Worm (Caenorhabditis elegans) whole organism, young adult: ENCODE measurements around the gene Y67A10A.2.
A peak's percentile ranks its signal among the peaks of the same experiment; 100 is the strongest.

ENCODE experiments used
- B0035.1 ChIP-seq: sonication (generic microtip); optimal IDR thresholded peaks from 2 replicates; lab custom pipeline; 2016; ENCODE audit warnings: missing genetic modification characterization, mild to moderate bottlenecking, missing compliant biosample characterization, missing genotype, missing genetic modification reagents
- C06A6.2 ChIP-seq: fragments of 200-800 bp; sonication (Bioruptor generic); conservative IDR thresholded peaks from 2 replicates; pipeline ENCODE4 v1.3.6; 2022; ENCODE audit warnings: missing genetic modification characterization, missing compliant biosample characterization
- F52B5.7 ChIP-seq: sonication (generic microtip); optimal IDR thresholded peaks from 2 replicates; lab custom pipeline; 2016; ENCODE audit warnings: mild to moderate bottlenecking, missing genetic modification characterization, missing compliant biosample characterization
- F55B11.4 ChIP-seq: sonication (generic microtip); optimal IDR thresholded peaks from 2 replicates; lab custom pipeline; 2016; ENCODE audit warnings: missing compliant biosample characterization, missing genetic modification characterization, borderline replicate concordance; ENCODE audit not compliant: insufficient read depth
- K12H6.12 ChIP-seq: fragments of 200-800 bp; sonication (Bioruptor generic); optimal IDR thresholded peaks from 2 replicates; lab custom pipeline; 2018; ENCODE audit warnings: mild to moderate bottlenecking, missing genetic modification characterization, missing compliant biosample characterization
- Y56A3A.18 ChIP-seq: fragments of 200-800 bp; sonication (Bioruptor generic); IDR thresholded peaks from 2 replicates; pipeline ENCODE4 v1.3.6; 2022; ENCODE audit warnings: missing genetic modification reagents, missing genetic modification characterization, missing compliant biosample characterization
- Y79H2A.3 ChIP-seq: fragments of 200-800 bp; sonication (Bioruptor generic); conservative IDR thresholded peaks from 2 replicates; pipeline ENCODE4 v1.3.6; 2022; ENCODE audit warnings: missing genetic modification reagents, missing genetic modification characterization, missing compliant biosample characterization
- ama-1 ChIP-seq, 3 experiments: fragments of 150-350 bp in 1 of 3; sonication (generic microtip) in 2 of 3; optimal IDR thresholded peaks; 2 replicates each; lab custom pipeline; 2014 to 2018; ENCODE audit warnings: missing biosample characterization in 2 of 3, missing genetic modification characterization in 2 of 3, missing genetic modification reagents in 2 of 3
- aptf-2 ChIP-seq: fragments of 200-800 bp; sonication (Bioruptor generic); conservative IDR thresholded peaks from 2 replicates; pipeline ENCODE4 v1.3.6; 2022; ENCODE audit warnings: missing genetic modification reagents, missing genetic modification characterization, missing compliant biosample characterization
- attf-6 ChIP-seq: fragments of 200-800 bp; sonication (Bioruptor generic); IDR thresholded peaks from 2 replicates; pipeline ENCODE4 v1.3.6; 2022; ENCODE audit warnings: missing genetic modification reagents, missing genetic modification characterization, missing compliant biosample characterization
- bed-1 ChIP-seq: fragments of 200-800 bp; sonication (Bioruptor generic); IDR thresholded peaks from 2 replicates; pipeline ENCODE4 v1.3.6; 2022; ENCODE audit warnings: missing genetic modification reagents, missing genetic modification characterization, missing compliant biosample characterization
- cebp-2 ChIP-seq: fragments of 200-800 bp; sonication (Bioruptor generic); IDR thresholded peaks from 2 replicates; pipeline ENCODE4 v1.3.6; 2022; ENCODE audit warnings: missing genetic modification characterization, missing compliant biosample characterization
- ceh-27 ChIP-seq: fragments of 200-800 bp; sonication (Bioruptor generic); optimal IDR thresholded peaks from 2 replicates; lab custom pipeline; 2018; ENCODE audit warnings: mild to moderate bottlenecking, missing genetic modification characterization, moderate library complexity, missing compliant biosample characterization
- egl-44 ChIP-seq: fragments of 200-800 bp; sonication (Bioruptor generic); IDR thresholded peaks from 2 replicates; pipeline ENCODE4 v1.3.6; 2022; ENCODE audit warnings: missing genetic modification reagents, missing genetic modification characterization, missing compliant biosample characterization
- ekl-4 ChIP-seq: fragments of 200-800 bp; sonication (Bioruptor generic); IDR thresholded peaks from 2 replicates; pipeline ENCODE4 v1.3.6; 2022; ENCODE audit warnings: missing genetic modification reagents, missing genetic modification characterization, missing compliant biosample characterization
- ets-4 ChIP-seq: fragments of 200-800 bp; sonication (Bioruptor generic); optimal IDR thresholded peaks from 2 replicates; lab custom pipeline; 2018; ENCODE audit warnings: mild to moderate bottlenecking, missing genetic modification characterization, missing compliant biosample characterization
- fkh-3 ChIP-seq: sonication (generic microtip); optimal IDR thresholded peaks from 2 replicates; lab custom pipeline; 2016; ENCODE audit warnings: mild to moderate bottlenecking, missing genetic modification characterization, missing compliant biosample characterization
- hlh-12 ChIP-seq: sonication (generic microtip); optimal IDR thresholded peaks from 2 replicates; lab custom pipeline; 2016; ENCODE audit warnings: missing genetic modification characterization, missing compliant biosample characterization
- lag-1 ChIP-seq: fragments of 200-800 bp; sonication (Bioruptor generic); IDR thresholded peaks from 2 replicates; pipeline ENCODE4 v1.3.6; 2022; ENCODE audit warnings: missing genetic modification reagents, missing genetic modification characterization, missing compliant biosample characterization
- lin-26 ChIP-seq: fragments of 200-800 bp; sonication (Bioruptor generic); IDR thresholded peaks from 2 replicates; pipeline ENCODE4 v1.3.6; 2022; ENCODE audit warnings: missing genetic modification reagents, missing genetic modification characterization, missing compliant biosample characterization
- madf-6 ChIP-seq: fragments of 200-800 bp; sonication (Bioruptor generic); IDR thresholded peaks from 2 replicates; pipeline ENCODE4 v1.3.6; 2022; ENCODE audit warnings: missing genetic modification reagents, missing genetic modification characterization, missing compliant biosample characterization
- mcd-1 ChIP-seq: fragments of 200-800 bp; sonication (Bioruptor generic); IDR thresholded peaks from 2 replicates; pipeline ENCODE4 v1.3.6; 2022; ENCODE audit warnings: missing genetic modification reagents, missing genetic modification characterization, missing compliant biosample characterization
- mel-28 ChIP-seq: sonication (generic microtip); optimal IDR thresholded peaks from 2 replicates; lab custom pipeline; 2016; ENCODE audit warnings: borderline replicate concordance, mild to moderate bottlenecking, missing genetic modification characterization, missing compliant biosample characterization
- nfyb-1 ChIP-seq: fragments of 200-800 bp; sonication (Bioruptor generic); IDR thresholded peaks from 2 replicates; pipeline ENCODE4 v1.3.6; 2022; ENCODE audit warnings: missing genetic modification reagents, missing genetic modification characterization, missing compliant biosample characterization
- nhr-179 ChIP-seq: sonication (generic microtip); optimal IDR thresholded peaks from 2 replicates; lab custom pipeline; 2016; ENCODE audit warnings: mild to moderate bottlenecking, missing genetic modification characterization, missing compliant biosample characterization
- nhr-80 ChIP-seq: sonication (generic microtip); optimal IDR thresholded peaks from 2 replicates; lab custom pipeline; 2016; ENCODE audit warnings: missing genetic modification characterization, missing compliant biosample characterization
- rcor-1 ChIP-seq: fragments of 200-800 bp; sonication (Bioruptor generic); IDR thresholded peaks from 2 replicates; pipeline ENCODE4 v1.3.6; 2022; ENCODE audit warnings: missing genetic modification reagents, missing genetic modification characterization, missing compliant biosample characterization
- repo-1 ChIP-seq: sonication (generic microtip); optimal IDR thresholded peaks from 2 replicates; lab custom pipeline; 2017; ENCODE audit warnings: mild to moderate bottlenecking, missing genetic modification characterization, missing compliant biosample characterization
- sdz-38 ChIP-seq: sonication (generic microtip); optimal IDR thresholded peaks from 2 replicates; lab custom pipeline; 2016; ENCODE audit warnings: missing genotype, missing genetic modification characterization, missing compliant biosample characterization
- snpc-1.1 ChIP-seq: sonication (generic microtip); optimal IDR thresholded peaks from 2 replicates; lab custom pipeline; 2017; ENCODE audit warnings: missing genetic modification characterization, mild to moderate bottlenecking, missing compliant biosample characterization, antibody characterized with exemption, moderate library complexity, missing genotype, missing genetic modification reagents; ENCODE audit not compliant: insufficient read depth
- snpc-3.4 ChIP-seq: sonication (generic microtip); optimal IDR thresholded peaks from 2 replicates; lab custom pipeline; 2017; ENCODE audit warnings: missing genetic modification characterization, mild to moderate bottlenecking, missing compliant biosample characterization, antibody characterized with exemption, moderate library complexity, missing genotype, missing genetic modification reagents
- snpc-4 ChIP-seq, 5 experiments: fragments of 150-350 bp in 1 of 5; sonication (generic microtip) in 4 of 5; optimal IDR thresholded peaks; 2 replicates each; lab custom pipeline; 2014 to 2018; ENCODE audit warnings: missing genetic modification characterization in 5 of 5, missing biosample characterization in 3 of 5, antibody characterized with exemption in 2 of 5, mild to moderate bottlenecking in 2 of 5, missing compliant biosample characterization in 2 of 5, missing genotype in 2 of 5, moderate library complexity in 2 of 5, missing genetic modification reagents in 1 of 5
- somi-1 ChIP-seq: fragments of 200-800 bp; sonication (Bioruptor generic); optimal IDR thresholded peaks from 2 replicates; lab custom pipeline; 2018; ENCODE audit warnings: mild to moderate bottlenecking, missing genetic modification characterization, missing compliant biosample characterization
- tbp1 ChIP-seq: fragments of 200-800 bp; sonication (Bioruptor generic); optimal IDR thresholded peaks from 2 replicates; lab custom pipeline; 2018; ENCODE audit warnings: mild to moderate bottlenecking, missing genetic modification characterization, missing compliant biosample characterization
- tlf-1 ChIP-seq: fragments of 200-800 bp; sonication (Bioruptor generic); optimal IDR thresholded peaks from 2 replicates; lab custom pipeline; 2018; ENCODE audit warnings: mild to moderate bottlenecking, missing genetic modification characterization, missing compliant biosample characterization
- xnd-1 ChIP-seq: sonication (generic microtip); optimal IDR thresholded peaks from 2 replicates; lab custom pipeline; 2016; ENCODE audit warnings: missing genotype, missing genetic modification reagents, missing genetic modification characterization, missing compliant biosample characterization
- ztf-22 ChIP-seq: fragments of 200-800 bp; sonication (Bioruptor generic); optimal IDR thresholded peaks from 2 replicates; lab custom pipeline; 2018; ENCODE audit warnings: mild to moderate bottlenecking, missing genetic modification characterization, moderate library complexity, missing compliant biosample characterization
- ztf-26 ChIP-seq: sonication (generic microtip); optimal IDR thresholded peaks from 2 replicates; lab custom pipeline; 2017; ENCODE audit warnings: missing genetic modification characterization, missing compliant biosample characterization

Gene Y67A10A.2

ce11 chrIV:14335768-14336167, 2.1 kb upstream of the Y67A10A.2 start:
- TF ChIP-seq nfyb-1: no peak
- no peak for TF ChIP-seq F52B5.7 (tag; lab: Kevin White, UChicago)
- TF ChIP-seq repo-1: no peak
- TF ChIP-seq egl-44 (GFP tag; lab: Robert Waterston, UW): no peak
- no peak for TF ChIP-seq ets-4 (GFP tag; lab: Kevin White, UChicago)
- no peak for TF ChIP-seq xnd-1
- TF ChIP-seq ama-1 (optimal IDR thresholded peaks at IDR 0.05; lab: Kevin White, UChicago): no peak
- no peak for TF ChIP-seq ama-1 (GFP tag; optimal IDR thresholded peaks at IDR 0.05; lab: Kevin White, UChicago)
- TF ChIP-seq snpc-4 (GFP tag; optimal IDR thresholded peaks at IDR 0.05; lab: Kevin White, UChicago): no peak
- TF ChIP-seq snpc-4 (tag; optimal IDR thresholded peaks at IDR 0.05; lab: Kevin White, UChicago): peak in 2 of 4 experiments; percentile 58 to 61

ce11 chrIV:14339657-14340056, 1.8 kb downstream of the Y67A10A.2 start, which contains the start of gene Y67A10A.11:
Gene Y67A10A.11, plus strand, starts transcription at chrIV:14339957.
- TF ChIP-seq C06A6.2 (GFP tag; lab: Robert Waterston, UW): no peak
- TF ChIP-seq aptf-2 (GFP tag; lab: Robert Waterston, UW): no peak
- TF ChIP-seq lin-26 (GFP tag; lab: Robert Waterston, UW): no peak
- TF ChIP-seq mel-28: no peak
- TF ChIP-seq ztf-22 (GFP tag; lab: Kevin White, UChicago): no peak
- TF ChIP-seq lag-1 (GFP tag; lab: Robert Waterston, UW): no peak
- TF ChIP-seq ekl-4: no peak
- TF ChIP-seq fkh-3: no peak
- no peak for TF ChIP-seq snpc-3.4
- TF ChIP-seq sdz-38 (tag; lab: Kevin White, UChicago): no peak
- TF ChIP-seq mcd-1 (GFP tag; lab: Robert Waterston, UW): no peak
- TF ChIP-seq bed-1 (GFP tag; lab: Robert Waterston, UW): no peak
- TF ChIP-seq nhr-179: no peak
- TF ChIP-seq nhr-80: no peak
- TF ChIP-seq egl-44 (GFP tag; lab: Robert Waterston, UW): no peak
- no peak for TF ChIP-seq ztf-26 (tag; lab: Kevin White, UChicago)
- no peak for TF ChIP-seq K12H6.12 (tag; lab: Kevin White, UChicago)

ce11 chrIV:14343756-14344155, 5.9 kb downstream of the Y67A10A.2 start, which contains the start of gene srlf-28:
Gene srlf-28, minus strand, starts transcription at chrIV:14343856.
- no peak for TF ChIP-seq nhr-80
- no peak for TF ChIP-seq B0035.1 (tag; lab: Kevin White, UChicago)
- TF ChIP-seq madf-6: no peak
- no peak for TF ChIP-seq ceh-27 (GFP tag; lab: Kevin White, UChicago)
- TF ChIP-seq attf-6 (GFP tag; lab: Robert Waterston, UW): no peak
- no peak for TF ChIP-seq Y56A3A.18
- TF ChIP-seq tlf-1 (GFP tag; lab: Kevin White, UChicago): no peak
- TF ChIP-seq somi-1 (GFP tag; lab: Kevin White, UChicago): no peak
- no peak for TF ChIP-seq nhr-179
- TF ChIP-seq cebp-2 (GFP tag; lab: Robert Waterston, UW): no peak
- no peak for TF ChIP-seq rcor-1 (GFP tag; lab: Robert Waterston, UW)
- no peak for TF ChIP-seq snpc-1.1 (tag; lab: Kevin White, UChicago)
- TF ChIP-seq tbp1 (GFP tag; lab: Kevin White, UChicago): no peak
- TF ChIP-seq hlh-12 (tag; lab: Kevin White, UChicago): no peak
- no peak for TF ChIP-seq F55B11.4 (tag; lab: Kevin White, UChicago)
- TF ChIP-seq Y79H2A.3 (GFP tag; lab: Robert Waterston, UW): no peak
